Worm (Caenorhabditis elegans) whole organism, L1 larva: ENCODE results near the gene F40F8.4.

ENCODE experiments used
- Y116A8C.19 ChIP-seq: sonication (generic microtip); optimal IDR thresholded peaks from 2 replicates; lab custom pipeline; 2016; ENCODE audit warnings: missing compliant biosample characterization, missing genetic modification characterization, borderline replicate concordance
- aha-1 ChIP-seq: fragments of 150-350 bp; optimal IDR thresholded peaks from 2 replicates; lab custom pipeline; 2014; ENCODE audit warnings: missing biosample characterization, missing genetic modification characterization
- alr-1 ChIP-seq: fragments of 200-800 bp; sonication (Bioruptor generic); optimal IDR thresholded peaks from 2 replicates; lab custom pipeline; 2018; ENCODE audit warnings: borderline replicate concordance, mild to moderate bottlenecking, missing genetic modification characterization, missing compliant biosample characterization
- aly-2 ChIP-seq: fragments of 150-350 bp; optimal IDR thresholded peaks from 2 replicates; lab custom pipeline; 2014; ENCODE audit warnings: missing biosample characterization, missing genetic modification characterization
- ceh-8 ChIP-seq: fragments of 200-800 bp; sonication (Bioruptor generic); optimal IDR thresholded peaks from 2 replicates; lab custom pipeline; 2018; ENCODE audit warnings: mild to moderate bottlenecking, missing genetic modification characterization, moderate library complexity, missing compliant biosample characterization
- ceh-82 ChIP-seq, 3 experiments: fragments of 150-350 bp in 1 of 3; sonication (generic microtip) in 2 of 3; optimal IDR thresholded peaks; 2 replicates each; lab custom pipeline; 2014 to 2017; ENCODE audit warnings: missing biosample characterization in 3 of 3, missing genetic modification characterization in 3 of 3
- ces-1 ChIP-seq: fragments of 150-350 bp; optimal IDR thresholded peaks from 2 replicates; lab custom pipeline; 2014; ENCODE audit warnings: missing biosample characterization, missing genetic modification reagents, missing genetic modification characterization
- dsc-1 ChIP-seq: sonication (generic microtip); optimal IDR thresholded peaks from 2 replicates; lab custom pipeline; 2016; ENCODE audit warnings: mild to moderate bottlenecking, missing genetic modification characterization, missing compliant biosample characterization
- efl-1 ChIP-seq, 4 experiments: fragments of 150-350 bp; optimal IDR thresholded peaks in 3 of 4; peaks in 1 of 4; 1 replicate in 1 of 4; 2 replicates in 3 of 4; lab custom pipeline; 2014; ENCODE audit warnings: missing biosample characterization in 2 of 4, missing genetic modification characterization in 2 of 4, missing genetic modification reagents in 2 of 4
- elt-2 ChIP-seq: sonication (generic microtip); optimal IDR thresholded peaks from 2 replicates; lab custom pipeline; 2016; ENCODE audit warnings: missing genetic modification characterization, mild to moderate bottlenecking, inconsistent platforms, missing compliant biosample characterization, missing genetic modification reagents
- elt-3 ChIP-seq, 6 experiments: fragments of 150-350 bp in 1 of 6; sonication (generic microtip); optimal IDR thresholded peaks; 2 replicates each; lab custom pipeline; 2017 to 2018; ENCODE audit warnings: missing biosample characterization in 6 of 6, missing genetic modification characterization in 6 of 6, inconsistent platforms in 1 of 6
- fkh-8 ChIP-seq: sonication (generic microtip); optimal IDR thresholded peaks from 2 replicates; lab custom pipeline; 2016; ENCODE audit warnings: mild to moderate bottlenecking, missing genetic modification characterization, missing compliant biosample characterization
- hlh-17 ChIP-seq: fragments of 200-800 bp; sonication (Bioruptor generic); optimal IDR thresholded peaks from 2 replicates; lab custom pipeline; 2018; ENCODE audit warnings: missing genetic modification characterization, mild to moderate bottlenecking, missing compliant biosample characterization, moderate library complexity, borderline replicate concordance
- hlh-4 ChIP-seq: sonication (generic microtip); optimal IDR thresholded peaks from 2 replicates; lab custom pipeline; 2016; ENCODE audit warnings: mild to moderate bottlenecking, missing genetic modification characterization, missing compliant biosample characterization
- isw-1 ChIP-seq: fragments of 200-800 bp; sonication (Bioruptor generic); IDR thresholded peaks from 2 replicates; pipeline ENCODE4 v1.3.6; 2022; ENCODE audit warnings: missing genetic modification characterization, missing compliant biosample characterization
- lin-13 ChIP-seq: fragments of 150-350 bp; optimal IDR thresholded peaks from 2 replicates; lab custom pipeline; 2014; ENCODE audit warnings: missing biosample characterization, missing genetic modification reagents, missing genetic modification characterization
- lin-14 ChIP-seq: fragments of 200-800 bp; sonication (Bioruptor generic); optimal IDR thresholded peaks from 2 replicates; lab custom pipeline; 2018; ENCODE audit warnings: mild to moderate bottlenecking, missing genetic modification characterization, moderate library complexity, missing compliant biosample characterization
- lin-15B ChIP-seq: fragments of 150-350 bp; sonication (generic microtip); optimal IDR thresholded peaks from 3 replicates; lab custom pipeline; 2014; ENCODE audit warnings: missing biosample characterization, missing genetic modification characterization
- lin-35 ChIP-seq, 2 experiments: fragments of 150-350 bp; optimal IDR thresholded peaks; 2 replicates each; lab custom pipeline; 2014; ENCODE audit warnings: missing biosample characterization in 2 of 2, missing genetic modification characterization in 2 of 2, missing genetic modification reagents in 2 of 2
- lin-39 ChIP-seq: fragments of 150-350 bp; optimal IDR thresholded peaks from 2 replicates; lab custom pipeline; 2014; ENCODE audit warnings: missing biosample characterization, missing genetic modification reagents, missing genetic modification characterization
- lir-3 ChIP-seq: sonication (generic microtip); optimal IDR thresholded peaks from 2 replicates; lab custom pipeline; 2016; ENCODE audit warnings: mild to moderate bottlenecking, missing genetic modification characterization, moderate library complexity, missing compliant biosample characterization; ENCODE audit not compliant: poor library complexity
- lsy-2 ChIP-seq, 2 experiments: fragments of 150-350 bp; optimal IDR thresholded peaks; 2 replicates each; lab custom pipeline; 2014; ENCODE audit warnings: missing biosample characterization in 2 of 2, missing genetic modification characterization in 2 of 2
- mab-9 ChIP-seq: fragments of 200-800 bp; sonication (Bioruptor generic); IDR thresholded peaks from 2 replicates; pipeline ENCODE4 v1.3.6; 2022; ENCODE audit warnings: missing genetic modification reagents, missing genetic modification characterization, missing compliant biosample characterization
- mep-1 ChIP-seq: fragments of 150-350 bp; optimal IDR thresholded peaks from 2 replicates; lab custom pipeline; 2014; ENCODE audit warnings: missing biosample characterization, missing genetic modification characterization
- nhr-12 ChIP-seq: sonication (generic microtip); optimal IDR thresholded peaks from 2 replicates; lab custom pipeline; 2017; ENCODE audit warnings: missing biosample characterization, missing genetic modification characterization
- nhr-19 ChIP-seq: fragments of 200-800 bp; sonication (Bioruptor generic); conservative IDR thresholded peaks from 2 replicates; pipeline ENCODE4 v1.3.6; 2022; ENCODE audit warnings: missing genetic modification characterization, missing compliant biosample characterization
- nhr-237 ChIP-seq: fragments of 150-350 bp; optimal IDR thresholded peaks from 2 replicates; lab custom pipeline; 2014; ENCODE audit warnings: missing biosample characterization, missing genetic modification characterization
- nhr-71 ChIP-seq: sonication (generic microtip); optimal IDR thresholded peaks from 2 replicates; lab custom pipeline; 2016; ENCODE audit warnings: mild to moderate bottlenecking, missing genetic modification characterization, moderate library complexity, missing compliant biosample characterization
- pag-3 ChIP-seq: sonication (generic microtip); optimal IDR thresholded peaks from 2 replicates; lab custom pipeline; 2017; ENCODE audit warnings: missing genetic modification characterization, mild to moderate bottlenecking, missing compliant biosample characterization, antibody characterized with exemption, borderline replicate concordance; ENCODE audit not compliant: insufficient read depth
- pqm-1 ChIP-seq: sonication (generic microtip); optimal IDR thresholded peaks from 3 replicates; lab custom pipeline; 2017; ENCODE audit warnings: missing biosample characterization, missing genetic modification characterization
- rnt-1 ChIP-seq: sonication (generic microtip); optimal IDR thresholded peaks from 2 replicates; lab custom pipeline; 2016; ENCODE audit warnings: mild to moderate bottlenecking, missing genetic modification characterization, moderate library complexity, missing compliant biosample characterization
- snpc-4 ChIP-seq: fragments of 150-350 bp; optimal IDR thresholded peaks from 2 replicates; lab custom pipeline; 2014; ENCODE audit warnings: missing biosample characterization, missing genetic modification characterization
- snu-23 ChIP-seq: sonication (generic microtip); optimal IDR thresholded peaks from 2 replicates; lab custom pipeline; 2016; ENCODE audit warnings: missing genetic modification characterization, missing compliant biosample characterization
- sptf-1 ChIP-seq: fragments of 150-350 bp; optimal IDR thresholded peaks from 2 replicates; lab custom pipeline; 2014; ENCODE audit warnings: missing biosample characterization, missing genetic modification characterization
- sup-37 ChIP-seq: fragments of 200-800 bp; sonication (Bioruptor generic); optimal IDR thresholded peaks from 2 replicates; lab custom pipeline; 2018; ENCODE audit warnings: mild to moderate bottlenecking, missing genetic modification characterization, missing compliant biosample characterization
- swsn-7 ChIP-seq: sonication (generic microtip); optimal IDR thresholded peaks from 2 replicates; lab custom pipeline; 2016; ENCODE audit warnings: missing genetic modification characterization, missing compliant biosample characterization
- unc-86 ChIP-seq: sonication (generic microtip); optimal IDR thresholded peaks from 2 replicates; lab custom pipeline; 2016; ENCODE audit warnings: missing genetic modification characterization, missing compliant biosample characterization
- vab-15 ChIP-seq: sonication (generic microtip); optimal IDR thresholded peaks from 2 replicates; lab custom pipeline; 2017; ENCODE audit warnings: missing genotype, mild to moderate bottlenecking, missing genetic modification characterization, missing compliant biosample characterization
- xbp-1 ChIP-seq: sonication (generic microtip); optimal IDR thresholded peaks from 2 replicates; lab custom pipeline; 2016; ENCODE audit warnings: missing genetic modification characterization, missing compliant biosample characterization
- zip-4 ChIP-seq: fragments of 200-800 bp; sonication (Bioruptor generic); optimal IDR thresholded peaks from 2 replicates; lab custom pipeline; 2018; ENCODE audit warnings: mild to moderate bottlenecking, missing genetic modification characterization, moderate library complexity, missing compliant biosample characterization
- ztf-11 ChIP-seq, 2 experiments: sonication (generic microtip); optimal IDR thresholded peaks; 2 replicates each; lab custom pipeline; 2016 to 2017; ENCODE audit warnings: missing genetic modification characterization in 2 of 2, missing biosample characterization in 1 of 2, missing compliant biosample characterization in 1 of 2

F40F8.4 gene

ce11 chrII:11135773-11136172 lies 4.3 kb downstream of the F40F8.4 start:
- no peak for TF ChIP-seq hlh-4 (tag; lab: Kevin White, UChicago)
- peak; percentile 22 for TF ChIP-seq vab-15
- peak; percentile 11 for TF ChIP-seq snu-23 (GFP tag; lab: Kevin White, UChicago)
- no peak for TF ChIP-seq snpc-4 (tag; lab: Kevin White, UChicago)
- TF ChIP-seq swsn-7 (tag; lab: Kevin White, UChicago) = no peak
- TF ChIP-seq nhr-237 = no peak
- TF ChIP-seq unc-86 = no peak
- no peak for TF ChIP-seq elt-3 (tag; optimal IDR thresholded peaks at IDR 0.05; lab: Kevin White, UChicago)
- no peak for TF ChIP-seq isw-1
- no peak for TF ChIP-seq ceh-82 (tag; optimal IDR thresholded peaks at IDR 0.05; lab: Kevin White, UChicago)
- TF ChIP-seq nhr-19 (GFP tag; lab: Robert Waterston, UW) = 0 out of 2 replicates have a peak, but pooled peaks have one; percentile 24
- no peak for TF ChIP-seq nhr-12 (tag; lab: Kevin White, UChicago)
- TF ChIP-seq nhr-71 = peak; percentile 67
- TF ChIP-seq efl-1 (optimal IDR thresholded peaks at IDR 0.05; lab: Kevin White, UChicago) = peak in 1 of 2 experiments; percentile 4
- peak in 1 of 2 experiments; percentile 85 for TF ChIP-seq efl-1 (GFP tag; optimal IDR thresholded peaks at IDR 0.05 in 1 of 2; lab: Kevin White, UChicago)
- peak; percentile 31 to 57 for TF ChIP-seq lsy-2 (tag; optimal IDR thresholded peaks at IDR 0.05; lab: Kevin White, UChicago)
- TF ChIP-seq xbp-1 (tag; lab: Kevin White, UChicago) = no peak
- TF ChIP-seq pqm-1 (tag; lab: Kevin White, UChicago) = no peak
- no peak for TF ChIP-seq mab-9 (GFP tag; lab: Robert Waterston, UW)
- TF ChIP-seq aly-2 (tag; lab: Kevin White, UChicago) = no peak
- no peak for TF ChIP-seq ztf-11 (tag; optimal IDR thresholded peaks at IDR 0.05; lab: Kevin White, UChicago)
- no peak for TF ChIP-seq Y116A8C.19
- no peak for TF ChIP-seq fkh-8
- peak in 1 of 2 experiments; percentile 13 for TF ChIP-seq lin-35 (GFP tag; optimal IDR thresholded peaks at IDR 0.05; lab: Kevin White, UChicago)
- no peak for TF ChIP-seq mep-1 (tag; lab: Kevin White, UChicago)
- TF ChIP-seq elt-2 = peak; percentile 4
- TF ChIP-seq lin-39 (tag; lab: Kevin White, UChicago) = peak; percentile 39
- TF ChIP-seq zip-4 (GFP tag; lab: Kevin White, UChicago) = no peak
- TF ChIP-seq lin-14 = peak; percentile 74
- no peak for TF ChIP-seq sptf-1 (tag; lab: Kevin White, UChicago)
- TF ChIP-seq alr-1 = no peak
- no peak for TF ChIP-seq aha-1 (tag; lab: Kevin White, UChicago)
- no peak for TF ChIP-seq lin-13
- TF ChIP-seq rnt-1 = peak; percentile 66

- no peak for TF ChIP-seq aly-2 (tag; lab: Kevin White, UChicago)
- no peak for TF ChIP-seq lsy-2 (tag; optimal IDR thresholded peaks at IDR 0.05; lab: Kevin White, UChicago)
- TF ChIP-seq dsc-1 (tag; lab: Kevin White, UChicago) = no peak
- TF ChIP-seq mep-1 (tag; lab: Kevin White, UChicago) = no peak
- TF ChIP-seq ceh-8 (GFP tag; lab: Kevin White, UChicago) = no peak
- TF ChIP-seq pag-3 = no peak
- TF ChIP-seq hlh-17 = no peak
- TF ChIP-seq lin-15B (tag; lab: Kevin White, UChicago) = no peak
- no peak for TF ChIP-seq nhr-12 (tag; lab: Kevin White, UChicago)
- no peak for TF ChIP-seq sup-37 (GFP tag; lab: Kevin White, UChicago)
- no peak for TF ChIP-seq ces-1 (GFP tag; lab: Kevin White, UChicago)
- TF ChIP-seq lir-3 (tag; lab: Kevin White, UChicago) = no peak
- TF ChIP-seq rnt-1 = no peak
- TF ChIP-seq vab-15 = no peak
- TF ChIP-seq elt-2 = no peak
- no peak for TF ChIP-seq ceh-82 (tag; optimal IDR thresholded peaks at IDR 0.05; lab: Kevin White, UChicago)
- no peak for TF ChIP-seq unc-86
Measured at ce11 chrII:11134828-11135227, 5.2 kb downstream of the F40F8.4 start, which contains the start of gene F40F8.5. Gene F40F8.5 (minus strand): TSS chrII:11134928.
